Worm (Caenorhabditis elegans) whole organism, L2 larva: ENCODE results near the gene W03G11.3.

Experiments used
- F13H6.1 ChIP-seq: sonication (generic microtip); optimal IDR thresholded peaks from 2 replicates; lab custom pipeline; 2016; ENCODE audit warnings: missing genetic modification characterization, missing compliant biosample characterization
- ZK546.5 ChIP-seq: sonication (generic microtip); optimal IDR thresholded peaks from 2 replicates; lab custom pipeline; 2017; ENCODE audit warnings: missing biosample characterization, missing genetic modification characterization
- aly-2 ChIP-seq: fragments of 150-350 bp; optimal IDR thresholded peaks from 2 replicates; lab custom pipeline; 2014; ENCODE audit warnings: missing biosample characterization, missing genetic modification characterization
- elt-3 ChIP-seq: sonication (generic microtip); optimal IDR thresholded peaks from 2 replicates; lab custom pipeline; 2017; ENCODE audit warnings: missing biosample characterization, missing genetic modification characterization
- nhr-21 ChIP-seq: fragments of 150-350 bp; optimal IDR thresholded peaks from 2 replicates; lab custom pipeline; 2014; ENCODE audit warnings: missing biosample characterization, missing genetic modification characterization
- nhr-6 ChIP-seq: fragments of 150-350 bp; optimal IDR thresholded peaks from 2 replicates; lab custom pipeline; 2014; ENCODE audit warnings: missing biosample characterization, missing genetic modification characterization
- nhr-77 ChIP-seq: fragments of 150-350 bp; optimal IDR thresholded peaks from 2 replicates; lab custom pipeline; 2014; ENCODE audit warnings: missing biosample characterization, missing genetic modification characterization
- skn-1 ChIP-seq: sonication (generic microtip); optimal IDR thresholded peaks from 2 replicates; lab custom pipeline; 2017; ENCODE audit warnings: missing biosample characterization, missing genetic modification characterization

ce11 chrX:12056973-12057372 lies 46.6 kb downstream of the W03G11.3 start, which contains the start of gene B0198.3:
- no peak for TF ChIP-seq aly-2 (tag; lab: Kevin White, UChicago)
- TF ChIP-seq elt-3 (tag; lab: Kevin White, UChicago), result no peak
- no peak for TF ChIP-seq skn-1 (tag; lab: Kevin White, UChicago)
- TF ChIP-seq nhr-77 (tag; lab: Kevin White, UChicago), result no peak
- no peak for TF ChIP-seq F13H6.1
- TF ChIP-seq nhr-21, result no peak
- no peak for TF ChIP-seq ZK546.5 (tag; lab: Kevin White, UChicago)
- no peak for TF ChIP-seq nhr-6
